Worm (Caenorhabditis elegans) whole organism, late embryonic: ENCODE data around the gene daf-18.

Experiments
- dve-1 ChIP-seq: sonication (generic microtip); optimal IDR thresholded peaks from 2 replicates; lab custom pipeline; 2017; ENCODE audit warnings: antibody characterized with exemption, mild to moderate bottlenecking, missing genetic modification characterization, missing compliant biosample characterization
- pha-2 ChIP-seq: sonication (generic microtip); optimal IDR thresholded peaks from 2 replicates; lab custom pipeline; 2017; ENCODE audit warnings: mild to moderate bottlenecking, missing genetic modification characterization, missing compliant biosample characterization

DNA sequence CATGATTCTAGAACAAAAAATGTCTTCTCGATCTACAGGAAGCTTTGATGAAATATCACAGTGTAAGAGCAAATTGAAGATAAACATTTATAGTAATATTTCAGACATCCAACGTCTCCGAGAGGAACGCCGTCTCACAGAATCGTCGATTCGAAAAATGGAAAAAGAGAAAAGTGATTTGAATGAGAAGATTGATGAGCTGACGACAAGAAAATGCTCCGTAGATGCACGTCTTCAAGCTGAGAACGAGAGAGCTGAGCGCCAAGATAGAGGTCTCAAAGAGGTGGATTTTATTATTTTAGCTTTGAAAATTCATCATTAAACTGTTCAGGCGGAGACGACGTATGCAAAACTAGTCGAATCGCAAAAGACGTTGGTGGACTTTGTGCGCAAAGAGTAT, 36.9 kb downstream of the daf-18 start, which contains the start of gene ssna-1:
- no peak for TF ChIP-seq dve-1 (tag; lab: Kevin White, UChicago)
- no peak for TF ChIP-seq pha-2 (tag; lab: Kevin White, UChicago)
